Worm (Caenorhabditis elegans) whole organism, early embryonic: ENCODE data around the gene txt-9.
"Not testable (repeated sequence)": the region's sequence is repeated elsewhere in the genome, so short reads cannot be mapped to it uniquely, and the experiment has no call there.

Source experiments
- B0310.2 ChIP-seq: sonication (generic microtip); optimal IDR thresholded peaks from 2 replicates; lab custom pipeline; 2016; ENCODE audit warnings: mild to moderate bottlenecking, missing genetic modification characterization, missing compliant biosample characterization
- F13C5.2 ChIP-seq: sonication (generic microtip); optimal IDR thresholded peaks from 2 replicates; lab custom pipeline; 2017; ENCODE audit warnings: mild to moderate bottlenecking, missing genetic modification characterization, inconsistent platforms, missing compliant biosample characterization
- aly-1 ChIP-seq: sonication (generic microtip); optimal IDR thresholded peaks from 2 replicates; lab custom pipeline; 2016; ENCODE audit warnings: missing genetic modification characterization, missing compliant biosample characterization
- ama-1 ChIP-seq: fragments of 150-350 bp; optimal IDR thresholded peaks from 2 replicates; lab custom pipeline; 2014
- ceh-13 ChIP-seq: fragments of 200-800 bp; sonication (Bioruptor generic); optimal IDR thresholded peaks from 2 replicates; lab custom pipeline; 2018; ENCODE audit warnings: mild to moderate bottlenecking, missing genetic modification characterization, missing compliant biosample characterization
- ceh-36 ChIP-seq: sonication (generic microtip); optimal IDR thresholded peaks from 2 replicates; lab custom pipeline; 2016; ENCODE audit warnings: missing genetic modification characterization, inconsistent platforms, missing compliant biosample characterization
- ets-7 ChIP-seq: sonication (generic microtip); optimal IDR thresholded peaks from 2 replicates; lab custom pipeline; 2016; ENCODE audit warnings: missing genotype, missing genetic modification characterization, missing compliant biosample characterization
- flt-1 ChIP-seq: fragments of 200-800 bp; sonication (Bioruptor generic); IDR thresholded peaks from 2 replicates; pipeline ENCODE4 v1.3.6; 2022; ENCODE audit warnings: missing genetic modification characterization, missing compliant biosample characterization
- hmbx-1 ChIP-seq: sonication (generic microtip); optimal IDR thresholded peaks from 2 replicates; lab custom pipeline; 2016; ENCODE audit warnings: mild to moderate bottlenecking, missing genetic modification characterization, missing compliant biosample characterization
- hmg-4 ChIP-seq: fragments of 200-800 bp; sonication (Bioruptor generic); optimal IDR thresholded peaks from 2 replicates; lab custom pipeline; 2018; ENCODE audit warnings: mild to moderate bottlenecking, missing genetic modification characterization, missing compliant biosample characterization
- hnd-1 ChIP-seq: sonication (generic microtip); optimal IDR thresholded peaks from 2 replicates; lab custom pipeline; 2016; ENCODE audit warnings: missing genetic modification characterization, missing compliant biosample characterization
- pes-1 ChIP-seq: fragments of 200-800 bp; sonication (Bioruptor generic); IDR thresholded peaks from 2 replicates; pipeline ENCODE4 v1.3.6; 2022; ENCODE audit warnings: missing genetic modification reagents, missing genetic modification characterization, missing compliant biosample characterization
- scrt-1 ChIP-seq: fragments of 200-800 bp; sonication (Bioruptor generic); IDR thresholded peaks from 2 replicates; pipeline ENCODE4 v1.3.6; 2022; ENCODE audit warnings: missing genetic modification characterization, missing compliant biosample characterization
- sea-1 ChIP-seq: fragments of 200-800 bp; sonication (Bioruptor generic); conservative IDR thresholded peaks from 2 replicates; pipeline ENCODE4 v1.3.6; 2022; ENCODE audit warnings: missing genetic modification characterization, missing compliant biosample characterization
- tbx-11 ChIP-seq: fragments of 200-800 bp; sonication (Bioruptor generic); IDR thresholded peaks from 2 replicates; pipeline ENCODE4 v1.3.6; 2022; ENCODE audit warnings: missing genetic modification characterization, missing compliant biosample characterization
- tbx-37 ChIP-seq: fragments of 200-800 bp; sonication (Bioruptor generic); conservative IDR thresholded peaks from 2 replicates; pipeline ENCODE4 v1.3.6; 2022; ENCODE audit warnings: missing genetic modification reagents, missing genetic modification characterization, missing compliant biosample characterization
- tra-4 ChIP-seq: sonication (generic microtip); optimal IDR thresholded peaks from 2 replicates; lab custom pipeline; 2017; ENCODE audit warnings: missing genetic modification characterization, missing compliant biosample characterization

txt-9 gene

DNA sequence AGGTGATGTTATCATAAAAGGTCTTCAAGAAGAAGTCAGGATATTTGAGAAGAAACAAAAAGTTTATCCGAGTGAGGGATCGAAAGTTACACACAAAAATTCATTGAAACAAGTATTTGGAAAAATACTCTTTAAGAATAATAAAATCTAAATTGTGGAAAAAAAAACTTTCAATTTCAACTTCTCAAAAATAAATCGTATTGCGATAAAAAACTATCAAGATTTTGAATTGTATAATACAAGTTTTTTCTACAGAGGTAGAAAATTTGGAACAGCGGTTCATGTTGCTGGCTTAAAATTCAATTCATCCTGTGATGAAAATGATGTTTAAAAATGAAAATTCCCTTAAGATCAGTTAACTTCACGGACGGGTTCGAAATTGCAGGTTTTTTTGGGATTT lies 26.5 kb downstream of the txt-9 start, which contains the start of gene F09C12.8:
Gene F09C12.8 (plus strand): TSS at position 301 of the 400 bp plus-strand sequence.
- no peak for TF ChIP-seq tra-4 (tag; lab: Kevin White, UChicago)
- no peak for TF ChIP-seq hmg-4
- no peak for TF ChIP-seq B0310.2
- TF ChIP-seq pes-1, result no peak
- no peak for TF ChIP-seq tbx-37 (GFP tag; lab: Robert Waterston, UW)
- TF ChIP-seq ceh-36, result no peak
- TF ChIP-seq ama-1, result no peak
- no peak for TF ChIP-seq sea-1 (GFP tag; lab: Robert Waterston, UW)
- TF ChIP-seq flt-1, result no peak
- no peak for TF ChIP-seq tbx-11 (GFP tag; lab: Robert Waterston, UW)
- TF ChIP-seq ceh-13, result no peak
- TF ChIP-seq F13C5.2 (tag; lab: Kevin White, UChicago), result no peak
- no peak for TF ChIP-seq hmbx-1 (tag; lab: Kevin White, UChicago)
- TF ChIP-seq scrt-1 (GFP tag; lab: Robert Waterston, UW), result no peak
- no peak for TF ChIP-seq hnd-1 (tag; lab: Kevin White, UChicago)
- no peak for TF ChIP-seq ets-7 (tag; lab: Kevin White, UChicago)
- TF ChIP-seq aly-1 (tag; lab: Kevin White, UChicago), result no peak

DNA sequence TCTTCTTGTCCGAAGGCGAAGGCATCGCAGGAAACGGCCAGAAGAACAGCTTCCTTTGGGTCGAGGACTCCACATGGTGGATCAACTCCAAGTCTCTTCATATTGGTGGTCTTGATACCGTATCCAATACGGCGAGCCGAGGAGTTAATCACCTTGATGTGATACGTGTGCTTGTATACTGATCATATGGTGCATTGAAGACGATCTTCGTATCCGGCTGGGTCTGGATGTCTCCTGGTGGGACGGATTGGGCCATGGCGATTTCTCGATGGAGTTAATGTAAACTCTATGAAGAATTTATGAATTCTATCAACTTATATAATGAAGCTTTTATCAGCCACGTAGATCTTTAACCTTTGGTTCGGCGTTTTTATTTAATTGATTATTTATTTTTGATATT lies 29.6 kb downstream of the txt-9 start, which contains the start of gene msp-74:
Gene msp-74 (minus strand): TSS at position 101 of the 400 bp plus-strand sequence.
- not testable (repeated sequence) for TF ChIP-seq tbx-37 (GFP tag; lab: Robert Waterston, UW); hnd-1 (tag; lab: Kevin White, UChicago); ceh-36

ce11 chrII:5115733-5116132 lies 30.1 kb downstream of the txt-9 start, which contains the start of gene srsy-1:
Gene srsy-1, plus strand, starts transcription at chrII:5116033.
- TF ChIP-seq hmbx-1 (tag; lab: Kevin White, UChicago), result no peak
- no peak for TF ChIP-seq tra-4 (tag; lab: Kevin White, UChicago)
- TF ChIP-seq ama-1, result no peak
- TF ChIP-seq scrt-1 (GFP tag; lab: Robert Waterston, UW), result no peak

ce11 chrII:5120612-5121011 lies 35.0 kb downstream of the txt-9 start:
- no peak for TF ChIP-seq tbx-37 (GFP tag; lab: Robert Waterston, UW)
- no peak for TF ChIP-seq sea-1 (GFP tag; lab: Robert Waterston, UW)
- TF ChIP-seq ceh-13, result no peak
- TF ChIP-seq flt-1, result no peak
- TF ChIP-seq hmbx-1 (tag; lab: Kevin White, UChicago), result no peak
- TF ChIP-seq scrt-1 (GFP tag; lab: Robert Waterston, UW), result no peak
- TF ChIP-seq ama-1, result no peak
- no peak for TF ChIP-seq tra-4 (tag; lab: Kevin White, UChicago)
- no peak for TF ChIP-seq hmg-4
- no peak for TF ChIP-seq tbx-11 (GFP tag; lab: Robert Waterston, UW)
- no peak for TF ChIP-seq ets-7 (tag; lab: Kevin White, UChicago)
- no peak for TF ChIP-seq ceh-36
- TF ChIP-seq pes-1, result no peak

ce11 chrII:5130081-5130480 lies 44.5 kb downstream of the txt-9 start, which contains the start of gene lgc-56:
Gene lgc-56, plus strand, starts transcription at chrII:5130381.
- no peak for TF ChIP-seq hnd-1 (tag; lab: Kevin White, UChicago)
- TF ChIP-seq flt-1, result no peak
- no peak for TF ChIP-seq scrt-1 (GFP tag; lab: Robert Waterston, UW)

DNA sequence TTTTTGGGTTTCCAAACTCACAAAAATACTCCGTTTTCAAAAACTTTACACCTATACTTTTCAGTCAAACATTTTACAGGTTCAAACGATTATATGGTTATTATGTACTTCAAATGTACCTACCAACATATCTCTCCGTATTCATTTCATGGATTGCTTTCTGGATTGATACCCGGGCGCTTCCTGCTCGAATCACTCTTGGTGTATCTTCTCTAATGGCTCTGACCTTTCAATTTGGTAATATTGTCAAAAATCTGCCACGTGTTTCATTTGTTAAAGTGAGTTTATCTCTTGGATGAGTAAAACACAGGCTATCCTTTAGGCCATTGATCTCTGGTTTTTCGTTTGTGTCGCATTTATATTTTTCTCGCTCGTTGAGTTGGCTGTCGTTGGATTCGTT lies 46.2 kb downstream of the txt-9 start:
- TF ChIP-seq scrt-1 (GFP tag; lab: Robert Waterston, UW), result no peak
- no peak for TF ChIP-seq pes-1
- no peak for TF ChIP-seq ceh-36
- TF ChIP-seq hmg-4, result no peak
- TF ChIP-seq ceh-13, result no peak
